Fruit fly (Drosophila melanogaster) Kc167 (cell line): Measurements from ENCODE around the gene Shc.

Experiments used
- Sin3A ChIP-seq: fragments of >200 bp; optimal IDR thresholded peaks from 2 replicates; lab custom pipeline; 2018; ENCODE audit warnings: missing external identifiers
- h ChIP-seq: fragments of >200 bp; optimal IDR thresholded peaks from 3 replicates; lab custom pipeline; 2018; ENCODE audit warnings: missing external identifiers
- psq ChIP-seq: fragments of >200 bp; optimal IDR thresholded peaks from 2 replicates; lab custom pipeline; 2017; ENCODE audit warnings: missing external identifiers

DNA sequence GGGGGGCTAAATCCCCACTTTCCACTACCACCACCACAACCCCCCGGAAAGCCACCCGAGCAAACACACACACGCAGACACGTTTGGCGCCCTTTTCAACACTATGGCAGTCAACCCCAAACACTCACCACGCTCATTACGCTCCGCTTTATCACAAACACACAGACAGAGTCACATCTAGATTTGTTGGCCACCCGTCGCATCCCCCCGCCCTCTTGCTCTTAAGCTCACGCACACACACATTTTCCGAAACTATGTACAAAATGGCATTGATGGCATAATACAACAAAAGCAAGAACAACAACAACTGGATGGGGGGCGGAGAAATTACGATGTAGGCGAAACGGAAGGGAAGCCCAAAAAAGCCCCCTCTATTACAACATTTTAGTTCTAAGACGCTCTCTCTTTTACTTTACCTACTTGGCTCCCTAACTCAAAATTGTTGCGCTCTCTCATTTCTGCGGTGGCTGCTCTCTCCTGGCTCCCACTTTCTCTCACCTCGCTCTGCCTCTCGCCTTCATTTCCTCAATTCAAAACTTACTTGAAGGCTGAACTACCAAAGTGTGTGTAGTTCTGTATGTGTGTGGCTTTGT is 38.9 kb downstream of the Shc start:
- TF ChIP-seq h (lab: Kevin White, UChicago), result no peak
- TF ChIP-seq psq (lab: Kevin White, UChicago), result no peak
- no peak for TF ChIP-seq Sin3A (lab: Kevin White, UChicago)
